Worm (Caenorhabditis elegans) whole organism, L4/young adult: Measurements from ENCODE around the gene fbxb-24.

Source experiments
- dao-5 ChIP-seq: sonication (generic microtip); optimal IDR thresholded peaks from 2 replicates; lab custom pipeline; 2016; ENCODE audit warnings: missing genotype, missing genetic modification characterization, moderate library complexity, missing compliant biosample characterization
- him-1 ChIP-seq: sonication (generic microtip); optimal IDR thresholded peaks from 2 replicates; lab custom pipeline; 2016; ENCODE audit warnings: missing genotype, missing genetic modification reagents, missing genetic modification characterization, missing compliant biosample characterization

DNA sequence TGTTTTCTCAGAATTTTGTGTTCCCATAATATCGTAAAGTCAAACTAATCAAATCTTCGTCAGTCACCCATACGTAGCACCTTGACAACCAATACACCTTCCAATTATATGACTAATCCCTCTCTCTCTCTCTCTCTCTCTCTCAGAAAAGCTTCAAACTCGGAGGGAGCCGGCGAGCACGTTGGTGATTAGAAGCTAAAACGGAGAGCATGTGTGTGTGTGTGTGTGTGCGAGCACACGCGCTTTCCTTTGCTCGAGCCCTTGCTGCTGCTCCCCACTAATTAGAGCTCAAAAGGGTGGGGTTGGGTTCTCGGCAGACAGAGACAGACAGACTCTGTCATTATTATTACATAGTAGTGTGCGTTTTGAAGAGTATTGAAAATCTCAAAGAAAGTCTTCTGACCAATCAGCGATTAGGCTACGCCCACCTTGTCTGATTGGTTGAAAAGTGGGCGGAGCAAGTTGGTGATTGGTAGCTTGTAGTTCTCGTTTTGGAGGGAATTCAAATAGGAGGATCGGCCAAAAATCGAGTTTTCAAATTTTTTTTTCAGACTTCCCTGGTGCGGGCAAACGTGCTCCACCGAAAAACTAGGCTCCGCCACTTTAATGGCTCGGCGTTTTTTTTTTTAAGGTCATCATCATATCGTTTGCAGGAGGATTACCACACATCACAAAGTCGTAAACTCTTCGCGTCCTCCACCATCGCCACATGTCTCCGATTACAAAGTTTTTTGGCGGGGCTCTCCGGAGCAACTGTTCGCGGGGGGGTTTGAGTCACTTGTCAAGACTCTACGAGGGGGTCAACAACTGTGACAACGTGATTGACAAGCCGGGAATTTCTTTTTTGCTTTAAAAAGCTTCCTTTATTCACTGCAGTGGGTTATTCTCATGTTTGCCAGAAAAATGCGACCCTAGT, 26.5 kb downstream of the fbxb-24 start:
- no peak for TF ChIP-seq him-1 (tag; lab: Kevin White, UChicago)
- no peak for TF ChIP-seq dao-5 (tag; lab: Kevin White, UChicago)
